Worm (Caenorhabditis elegans): ENCODE data around the gene F43G6.4.

Gene F43G6.4

ce11 chrII:11782493-11782892, 8.1 kb upstream of the F43G6.4 start, which contains the start of gene F43G6.16 (continued):
- TF ChIP-seq D1046.2 (GFP tag; IDR thresholded peaks at IDR 0.05): no peak
- no peak for TF ChIP-seq skn-1 (tag; optimal IDR thresholded peaks at IDR 0.05)
- TF ChIP-seq duxl-1 (tag; optimal IDR thresholded peaks at IDR 0.05; ENCODE audit: poor library complexity): peak; percentile 19
- no peak for TF ChIP-seq unc-39 (tag; optimal IDR thresholded peaks at IDR 0.05)
- TF ChIP-seq daf-8 (GFP tag; IDR thresholded peaks at IDR 0.05): no peak
- TF ChIP-seq F49E8.2 (tag; optimal IDR thresholded peaks at IDR 0.05; ENCODE audit: borderline replicate concordance): peak; percentile 90
- TF ChIP-seq ztf-7 (tag; optimal IDR thresholded peaks at IDR 0.05): no peak
- no peak for TF ChIP-seq tra-1 (GFP tag; IDR thresholded peaks at IDR 0.05)
- peak; percentile 98 for TF ChIP-seq lin-38 (GFP tag; IDR thresholded peaks at IDR 0.05)
- no peak for TF ChIP-seq dve-1 (tag; optimal IDR thresholded peaks at IDR 0.05; ENCODE audit: insufficient read depth)
- peak in 1 of 2 experiments; percentile 94 for TF ChIP-seq lsy-2 (tag; optimal IDR thresholded peaks at IDR 0.05)
- TF ChIP-seq cey-2 (tag; optimal IDR thresholded peaks at IDR 0.05; ENCODE audit: borderline replicate concordance, insufficient read depth): no peak
- TF ChIP-seq nhr-41 (GFP tag; IDR thresholded peaks at IDR 0.05): no peak
- peak; percentile 50 for TF ChIP-seq mes-2 (tag; optimal IDR thresholded peaks at IDR 0.05; ENCODE audit: poor library complexity, severe bottlenecking)
- TF ChIP-seq fos-1 (tag; optimal IDR thresholded peaks at IDR 0.05): no peak
- no peak for TF ChIP-seq Y105C5A.15 (GFP tag; IDR thresholded peaks at IDR 0.05)
- TF ChIP-seq jun-1 (tag; optimal IDR thresholded peaks at IDR 0.05): no peak
- TF ChIP-seq F44E2.7 (GFP tag; IDR thresholded peaks at IDR 0.05): no peak
- TF ChIP-seq tag-97 (GFP tag; IDR thresholded peaks at IDR 0.05): no peak
- no peak for TF ChIP-seq nhr-6 (tag; optimal IDR thresholded peaks at IDR 0.05)
- TF ChIP-seq pha-4 (GFP tag; IDR thresholded peaks at IDR 0.05): no peak
- no peak for TF ChIP-seq pha-4 (tag; optimal IDR thresholded peaks at IDR 0.05)
- TF ChIP-seq ces-1 (GFP tag; optimal IDR thresholded peaks at IDR 0.05): no peak
- no peak for TF ChIP-seq nhr-28 (tag; optimal IDR thresholded peaks at IDR 0.05)
- TF ChIP-seq set-16 (GFP tag; IDR thresholded peaks at IDR 0.05): no peak
- no peak for TF ChIP-seq R02D3.7 (tag; optimal IDR thresholded peaks at IDR 0.05)
- TF ChIP-seq pqm-1 (tag; optimal IDR thresholded peaks at IDR 0.05): no peak
- no peak for TF ChIP-seq spr-1 (tag; optimal IDR thresholded peaks at IDR 0.05)
- TF ChIP-seq sdz-12 (GFP tag; optimal IDR thresholded peaks at IDR 0.05): no peak
- TF ChIP-seq mdt-29 (GFP tag; IDR thresholded peaks at IDR 0.05): no peak
- TF ChIP-seq egl-43 (GFP tag; IDR thresholded peaks at IDR 0.05): no peak
- TF ChIP-seq nhr-111 (GFP tag; optimal IDR thresholded peaks at IDR 0.05): no peak
- TF ChIP-seq zfp-2 (tag; optimal IDR thresholded peaks at IDR 0.05): no peak

ce11 chrII:11788025-11788424, 2.5 kb upstream of the F43G6.4 start:
- TF ChIP-seq lir-3 (tag; optimal IDR thresholded peaks at IDR 0.05) (no peak), nhr-6 (tag; optimal IDR thresholded peaks at IDR 0.05) (peak; percentile 92)

- TF ChIP-seq lsy-2 (tag; optimal IDR thresholded peaks at IDR 0.05): no peak
- no peak for TF ChIP-seq snpc-4 (tag; optimal IDR thresholded peaks at IDR 0.05)
- TF ChIP-seq ZK337.2 (GFP tag; IDR thresholded peaks at IDR 0.05): no peak
- no peak for TF ChIP-seq dmd-8 (GFP tag; IDR thresholded peaks at IDR 0.05)
- peak; percentile 3 for TF ChIP-seq nhr-6 (tag; optimal IDR thresholded peaks at IDR 0.05)
- TF ChIP-seq hlh-30 (tag; optimal IDR thresholded peaks at IDR 0.05; ENCODE audit: insufficient read depth): no peak
Measured at ce11 chrII:11794392-11794791, 3.8 kb downstream of the F43G6.4 start.

ce11 chrII:11797194-11797593, 6.6 kb downstream of the F43G6.4 start:
- TF ChIP-seq vab-7 (GFP tag; IDR thresholded peaks at IDR 0.05) (no peak), ZK546.5 (tag; optimal IDR thresholded peaks at IDR 0.05) (no peak), ceh-62 (tag; optimal IDR thresholded peaks at IDR 0.05) (no peak), mdl-1 (tag; optimal IDR thresholded peaks at IDR 0.05) (no peak), nhr-28 (tag; optimal IDR thresholded peaks at IDR 0.05) (peak; percentile 76), dve-1 (tag; optimal IDR thresholded peaks at IDR 0.05; ENCODE audit: insufficient read depth) (peak; percentile 68), hlh-11 (tag; optimal IDR thresholded peaks at IDR 0.05) (peak; percentile 52), pqm-1 (tag; optimal IDR thresholded peaks at IDR 0.05) (peak; percentile 54), dmd-6 (GFP tag; IDR thresholded peaks at IDR 0.05) (peak; percentile 29), daf-16 (GFP tag; optimal IDR thresholded peaks at IDR 0.05) (peak in 1 of 2 experiments; percentile 16), daf-16 (tag; optimal IDR thresholded peaks at IDR 0.05) (peak; percentile 82), lir-3 (tag; optimal IDR thresholded peaks at IDR 0.05) (no peak), php-3 (GFP tag; IDR thresholded peaks at IDR 0.05) (peak; percentile 76)
